Worm (Caenorhabditis elegans): ENCODE data around the gene smg-4.

DNA sequence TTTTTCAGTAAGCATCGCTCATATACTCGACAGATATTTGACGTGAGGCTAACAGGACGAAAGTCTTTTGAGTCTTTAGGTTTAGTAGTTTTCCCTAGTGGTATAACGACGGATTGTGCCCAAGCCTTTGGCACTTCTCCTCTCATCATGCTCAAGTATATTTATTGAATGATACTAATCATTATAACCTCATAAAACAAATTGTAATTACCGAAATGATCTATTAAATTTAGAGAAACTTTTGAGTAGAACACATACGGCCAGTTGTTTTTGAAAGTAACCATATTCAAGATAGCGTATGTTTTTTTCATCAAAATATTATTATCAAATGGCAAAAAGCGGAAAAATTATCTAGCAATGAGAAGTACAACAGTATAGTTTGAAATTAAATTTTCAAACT is 6.2 kb downstream of the smg-4 start:
- TF ChIP-seq flt-1 (GFP tag; IDR thresholded peaks at IDR 0.05) = no peak
- TF ChIP-seq ztf-29 (GFP tag; IDR thresholded peaks at IDR 0.05) = no peak
- TF ChIP-seq med-1 (GFP tag; optimal IDR thresholded peaks at IDR 0.05; ENCODE audit: insufficient read depth) = no peak
- no peak for TF ChIP-seq cog-1 (tag; optimal IDR thresholded peaks at IDR 0.05)
- TF ChIP-seq tab-1 (GFP tag; IDR thresholded peaks at IDR 0.05) = no peak
- TF ChIP-seq T22C8.4 (GFP tag; IDR thresholded peaks at IDR 0.05) = no peak
- TF ChIP-seq ref-1 (GFP tag; conservative IDR thresholded peaks at IDR 0.05) = no peak
